Fruit fly (Drosophila melanogaster): ENCODE measurements around the gene CG3473.
A peak's percentile ranks its signal among the peaks of the same experiment; 100 is the strongest.

CG3473 gene

DNA sequence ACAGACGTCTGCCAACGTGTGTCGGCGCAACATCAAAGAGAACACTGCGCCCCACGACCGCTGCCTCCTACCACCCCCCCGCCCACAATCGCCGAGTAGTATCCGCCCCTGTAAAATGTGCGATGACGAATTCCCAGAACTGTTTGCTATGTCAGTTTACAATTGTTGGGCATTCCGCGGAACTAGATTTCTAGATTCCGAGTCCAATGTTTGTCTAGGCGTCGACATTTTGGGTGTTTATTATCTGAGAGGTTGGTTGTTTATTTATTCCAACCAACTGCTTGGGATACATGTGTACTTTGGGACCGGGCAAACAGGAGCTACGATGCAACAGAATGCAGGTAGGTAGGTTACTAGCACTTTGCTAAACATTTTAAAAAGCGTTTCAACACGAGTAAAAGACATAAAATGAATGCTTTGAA, 18.2 kb downstream of the CG3473 start (continued):
- peak; percentile 55 for TF ChIP-seq CG2116 (GFP tag; optimal IDR thresholded peaks at IDR 0.05)
- no peak for TF ChIP-seq Dll (GFP tag; IDR thresholded peaks at IDR 0.05; ENCODE audit: partially characterized antibody)
- TF ChIP-seq CG6689 (GFP tag; IDR thresholded peaks at IDR 0.05) = peak; percentile 22; the same call in 1 of the 2 replicates
- TF ChIP-seq jigr1 (GFP tag; IDR thresholded peaks at IDR 0.05) = no peak
- TF ChIP-seq Spps (tag; optimal IDR thresholded peaks at IDR 0.05) = peak; percentile 36
- TF ChIP-seq CG14667 (GFP tag; IDR thresholded peaks at IDR 0.05) = no peak
- peak; percentile 54 for TF ChIP-seq btn (GFP tag; optimal IDR thresholded peaks at IDR 0.05)
- TF ChIP-seq Taf1 (GFP tag; IDR thresholded peaks at IDR 0.05) = no peak
- no peak for TF ChIP-seq slbo (GFP tag; IDR thresholded peaks at IDR 0.05)
- no peak for TF ChIP-seq CG3281 (GFP tag; optimal IDR thresholded peaks at IDR 0.05)
- TF ChIP-seq CG12299 (tag; optimal IDR thresholded peaks at IDR 0.05) = peak; percentile 5
- peak; percentile 60 for TF ChIP-seq CG10543 (GFP tag; optimal IDR thresholded peaks at IDR 0.05)
- TF ChIP-seq croc (GFP tag; conservative IDR thresholded peaks at IDR 0.05) = no peak
- peak; percentile 95 for TF ChIP-seq chm (GFP tag; IDR thresholded peaks at IDR 0.05)
- TF ChIP-seq CG2678 (tag; optimal IDR thresholded peaks at IDR 0.05) = peak; percentile 51
- peak; percentile 2 for TF ChIP-seq shn (GFP tag; optimal IDR thresholded peaks at IDR 0.05)
- no peak for TF ChIP-seq lov (optimal IDR thresholded peaks at IDR 0.05)
- peak; percentile 80; the same call in 2 of the 3 replicates for TF ChIP-seq lov (GFP tag; IDR thresholded peaks at IDR 0.05)
- peak; percentile 29 for TF ChIP-seq CG4328 (GFP tag; optimal IDR thresholded peaks at IDR 0.05)
- TF ChIP-seq otp (GFP tag; IDR thresholded peaks at IDR 0.05) = peak; percentile 86
- TF ChIP-seq Stat92E (GFP tag; optimal IDR thresholded peaks at IDR 0.05) = peak in 1 of 3 experiments; percentile 99
- TF ChIP-seq CG12942 (GFP tag; optimal IDR thresholded peaks at IDR 0.05) = peak; percentile 40
- no peak for TF ChIP-seq CG11696 (GFP tag; IDR thresholded peaks at IDR 0.05)
- TF ChIP-seq CG11723 (GFP tag; optimal IDR thresholded peaks at IDR 0.05) = peak; percentile 43
- no peak for TF ChIP-seq CG4730 (GFP tag; IDR thresholded peaks at IDR 0.05)
- no peak for TF ChIP-seq wdn (GFP tag; IDR thresholded peaks at IDR 0.05)
- no peak for TF ChIP-seq CG3726 (GFP tag; IDR thresholded peaks at IDR 0.05)
- peak; percentile 48; the same call in 1 of the 2 replicates for TF ChIP-seq vvl (GFP tag; IDR thresholded peaks at IDR 0.05)
- no peak for TF ChIP-seq GATAe (GFP tag; conservative IDR thresholded peaks at IDR 0.05)
- no peak for TF ChIP-seq row (GFP tag; IDR thresholded peaks at IDR 0.05)
- TF ChIP-seq trh (GFP tag; optimal IDR thresholded peaks at IDR 0.05) = peak; percentile 28
- TF ChIP-seq sna (GFP tag; IDR thresholded peaks at IDR 0.05; ENCODE audit: partially characterized antibody) = no peak
- peak; percentile 20 for TF ChIP-seq tap (tag; optimal IDR thresholded peaks at IDR 0.05)
- TF ChIP-seq luna (GFP tag; optimal IDR thresholded peaks at IDR 0.05) = no peak
- TF ChIP-seq sob (GFP tag; IDR thresholded peaks at IDR 0.05) = peak; percentile 41; the same call in 1 of the 2 replicates
- TF ChIP-seq bcd (GFP tag; optimal IDR thresholded peaks at IDR 0.05) = peak; percentile 49
- TF ChIP-seq CG4820 (GFP tag; optimal IDR thresholded peaks at IDR 0.05) = no peak
- 0 out of 3 replicates have a peak, but pooled peaks have one; percentile 8 for TF ChIP-seq CG11093 (GFP tag; IDR thresholded peaks at IDR 0.05)
- TF ChIP-seq nom (GFP tag; optimal IDR thresholded peaks at IDR 0.05) = no peak
- TF ChIP-seq PHDP (tag; optimal IDR thresholded peaks at IDR 0.05) = no peak
- TF ChIP-seq CG4360 (GFP tag; IDR thresholded peaks at IDR 0.05) = peak; percentile 68
- no peak for TF ChIP-seq CG17802 (tag; optimal IDR thresholded peaks at IDR 0.05)
- peak; percentile 39 for TF ChIP-seq ATbp (GFP tag; optimal IDR thresholded peaks at IDR 0.05)
- peak in 1 of 2 experiments; percentile 64 for TF ChIP-seq Pdp1 (GFP tag; optimal IDR thresholded peaks at IDR 0.05)
- TF ChIP-seq tx (GFP tag; optimal IDR thresholded peaks at IDR 0.05) = no peak
- TF ChIP-seq Dek (tag; optimal IDR thresholded peaks at IDR 0.05) = no peak
- TF ChIP-seq Dip2 (GFP tag; IDR thresholded peaks at IDR 0.05) = no peak
- peak; percentile 38 for TF ChIP-seq D19A (tag; optimal IDR thresholded peaks at IDR 0.05)
- TF ChIP-seq Hr78 (GFP tag; optimal IDR thresholded peaks at IDR 0.05) = no peak
- TF ChIP-seq CG32767 (GFP tag; IDR thresholded peaks at IDR 0.05) = peak; percentile 55; the same call in 1 of the 2 replicates
- no peak for TF ChIP-seq CG3995 (GFP tag; optimal IDR thresholded peaks at IDR 0.05)

Data from whole organism, embryonic.